Fruit fly (Drosophila melanogaster): ENCODE results near the gene Upf1.
A peak's percentile ranks its signal among the peaks of the same experiment; 100 is the strongest.

The Upf1 gene

dm6 chrX:11888142-11888541 is 17.0 kb downstream of the Upf1 start, which contains the start of gene CG1840:
Gene CG1840 (plus strand): TSS chrX:11888352.
- no peak for TF ChIP-seq sage (GFP tag; optimal IDR thresholded peaks at IDR 0.05)
- no peak for TF ChIP-seq Hr78 (GFP tag; optimal IDR thresholded peaks at IDR 0.05)
- TF ChIP-seq rgr (GFP tag; optimal IDR thresholded peaks at IDR 0.05): peak; percentile 24
- no peak for TF ChIP-seq Vsx2 (GFP tag; optimal IDR thresholded peaks at IDR 0.05; ENCODE audit: partially characterized antibody)
- TF ChIP-seq psq (GFP tag; optimal IDR thresholded peaks at IDR 0.05): no peak
- TF ChIP-seq Rel (GFP tag; optimal IDR thresholded peaks at IDR 0.05): no peak
- TF ChIP-seq Rel (tag; optimal IDR thresholded peaks at IDR 0.05): no peak
- TF ChIP-seq br (GFP tag; optimal IDR thresholded peaks at IDR 0.05): no peak
- no peak for TF ChIP-seq ey (GFP tag; optimal IDR thresholded peaks at IDR 0.05)
- TF ChIP-seq N (GFP tag; optimal IDR thresholded peaks at IDR 0.05): no peak
- TF ChIP-seq Hr83 (GFP tag; optimal IDR thresholded peaks at IDR 0.05; ENCODE audit: poor library complexity, severe bottlenecking): peak; percentile 10
- TF ChIP-seq dl (GFP tag; optimal IDR thresholded peaks at IDR 0.05; ENCODE audit: insufficient read depth in 1 of 2, partially characterized antibody in 2 of 2): no peak
- peak; percentile 62 for TF ChIP-seq woc (GFP tag; optimal IDR thresholded peaks at IDR 0.05)
- no peak for TF ChIP-seq foxo (GFP tag; optimal IDR thresholded peaks at IDR 0.05)
- no peak for TF ChIP-seq CrebA (GFP tag; optimal IDR thresholded peaks at IDR 0.05; ENCODE audit: borderline replicate concordance)
- no peak for TF ChIP-seq tai (GFP tag; optimal IDR thresholded peaks at IDR 0.05)
- no peak for TF ChIP-seq Jra (GFP tag; optimal IDR thresholded peaks at IDR 0.05)
- TF ChIP-seq fru (GFP tag; optimal IDR thresholded peaks at IDR 0.05): no peak
- TF ChIP-seq Abd-B (GFP tag; optimal IDR thresholded peaks at IDR 0.05): no peak
- no peak for TF ChIP-seq Mio (GFP tag; optimal IDR thresholded peaks at IDR 0.05)
- no peak for TF ChIP-seq Dfd (GFP tag; optimal IDR thresholded peaks at IDR 0.05)
- no peak for TF ChIP-seq usp (GFP tag; optimal IDR thresholded peaks at IDR 0.05)
- no peak for TF ChIP-seq CG9705 (GFP tag; optimal IDR thresholded peaks at IDR 0.05)
- TF ChIP-seq lola (GFP tag; optimal IDR thresholded peaks at IDR 0.05): no peak
- TF ChIP-seq h (GFP tag; optimal IDR thresholded peaks at IDR 0.05): peak; percentile 26

dm6 chrX:11886976-11887375 is 18.2 kb downstream of the Upf1 start, which contains the start of the genes CG10353 and SelG:
Gene CG10353 (minus strand): TSS chrX:11887162.
Gene SelG (plus strand): TSS chrX:11887284.
- TF ChIP-seq brk (GFP tag; optimal IDR thresholded peaks at IDR 0.05): no peak
- TF ChIP-seq OdsH (GFP tag; optimal IDR thresholded peaks at IDR 0.05): peak; percentile 21
- TF ChIP-seq CG32264 (GFP tag; optimal IDR thresholded peaks at IDR 0.05): no peak
- TF ChIP-seq Hr78 (GFP tag; optimal IDR thresholded peaks at IDR 0.05): no peak
- TF ChIP-seq HLH106 (tag; optimal IDR thresholded peaks at IDR 0.05): peak; percentile 4
- peak in 1 of 2 experiments; percentile 56 for TF ChIP-seq foxo (GFP tag; optimal IDR thresholded peaks at IDR 0.05)
- peak; percentile 38 for TF ChIP-seq ey (GFP tag; optimal IDR thresholded peaks at IDR 0.05)
- peak; percentile 86 for TF ChIP-seq Hnf4 (GFP tag; optimal IDR thresholded peaks at IDR 0.05)
- no peak for TF ChIP-seq tai (GFP tag; optimal IDR thresholded peaks at IDR 0.05)
- no peak for TF ChIP-seq Dfd (GFP tag; optimal IDR thresholded peaks at IDR 0.05)
- peak; percentile 59 for TF ChIP-seq rgr (GFP tag; optimal IDR thresholded peaks at IDR 0.05)
- no peak for TF ChIP-seq Abd-B (GFP tag; optimal IDR thresholded peaks at IDR 0.05)
- peak; percentile 57 for TF ChIP-seq fru (GFP tag; optimal IDR thresholded peaks at IDR 0.05)
- TF ChIP-seq usp (GFP tag; optimal IDR thresholded peaks at IDR 0.05): no peak
- TF ChIP-seq br (GFP tag; optimal IDR thresholded peaks at IDR 0.05): peak; percentile 50
- TF ChIP-seq woc (GFP tag; optimal IDR thresholded peaks at IDR 0.05): peak; percentile 31
- peak; percentile 53 for TF ChIP-seq Myc (optimal IDR thresholded peaks at IDR 0.05)
- TF ChIP-seq dsf (GFP tag; optimal IDR thresholded peaks at IDR 0.05; ENCODE audit: borderline replicate concordance): no peak
- TF ChIP-seq CrebA (GFP tag; optimal IDR thresholded peaks at IDR 0.05; ENCODE audit: borderline replicate concordance): no peak
- no peak for TF ChIP-seq Mio (GFP tag; optimal IDR thresholded peaks at IDR 0.05)
- TF ChIP-seq jim (GFP tag; optimal IDR thresholded peaks at IDR 0.05): no peak
- peak; percentile 84 for TF ChIP-seq Hr83 (GFP tag; optimal IDR thresholded peaks at IDR 0.05; ENCODE audit: poor library complexity, severe bottlenecking)
- no peak for TF ChIP-seq dl (GFP tag; optimal IDR thresholded peaks at IDR 0.05; ENCODE audit: insufficient read depth in 1 of 2, partially characterized antibody in 2 of 2)
- TF ChIP-seq h (GFP tag; optimal IDR thresholded peaks at IDR 0.05): peak; percentile 62
- TF ChIP-seq Sp1 (GFP tag; optimal IDR thresholded peaks at IDR 0.05): peak; percentile 44
- no peak for TF ChIP-seq dmrt93B (GFP tag; optimal IDR thresholded peaks at IDR 0.05)
- TF ChIP-seq N (GFP tag; optimal IDR thresholded peaks at IDR 0.05): no peak
- peak; percentile 72 for TF ChIP-seq Jra (GFP tag; optimal IDR thresholded peaks at IDR 0.05)
- TF ChIP-seq sage (GFP tag; optimal IDR thresholded peaks at IDR 0.05): no peak
- no peak for TF ChIP-seq lola (GFP tag; optimal IDR thresholded peaks at IDR 0.05)
- TF ChIP-seq sv (GFP tag; optimal IDR thresholded peaks at IDR 0.05): peak; percentile 11
- TF ChIP-seq Rel (GFP tag; optimal IDR thresholded peaks at IDR 0.05): no peak
- TF ChIP-seq Rel (tag; optimal IDR thresholded peaks at IDR 0.05): peak; percentile 42
- no peak for TF ChIP-seq GATAd (GFP tag; optimal IDR thresholded peaks at IDR 0.05)

All from whole organism, wandering third instar larva.